Fruit fly (Drosophila melanogaster) whole organism, pupa: Measurements from ENCODE around the gene CG14658.

Experiments used
- CG13204 ChIP-seq: fragments of 200-800 bp; sonication (Bioruptor generic); optimal IDR thresholded peaks from 2 replicates; lab custom pipeline; 2018; ENCODE audit warnings: missing biosample characterization, mild to moderate bottlenecking, missing genetic modification characterization, moderate library complexity
- CG17806 ChIP-seq: fragments of 200-800 bp; sonication (Bioruptor generic); optimal IDR thresholded peaks from 2 replicates; lab custom pipeline; 2018; ENCODE audit warnings: missing biosample characterization, mild to moderate bottlenecking, missing genetic modification characterization, moderate library complexity
- D1 ChIP-seq: fragments of 200-800 bp; sonication (Bioruptor generic); optimal IDR thresholded peaks from 2 replicates; lab custom pipeline; 2018; ENCODE audit warnings: missing biosample characterization, mild to moderate bottlenecking, missing genetic modification characterization, moderate library complexity
- Ets98B ChIP-seq: fragments of 200-800 bp; sonication (Bioruptor generic); IDR thresholded peaks from 2 replicates; pipeline ENCODE4 v1.3.6; 2022; ENCODE audit warnings: missing biosample characterization, missing genetic modification characterization
- Pif1A ChIP-seq: fragments of 200-800 bp; sonication (Bioruptor generic); optimal IDR thresholded peaks from 3 replicates; lab custom pipeline; 2016; ENCODE audit warnings: missing biosample characterization, missing genetic modification characterization
- fd96Ca ChIP-seq: fragments of 200-800 bp; sonication (Bioruptor generic); IDR thresholded peaks from 3 replicates; pipeline ENCODE4 v1.3.6; 2022; ENCODE audit warnings: missing biosample characterization, missing genetic modification characterization

- TF ChIP-seq fd96Ca (no peak), Pif1A (GFP tag; lab: Kevin White, UChicago) (no peak), D1 (tag; lab: Kevin White, UChicago) (no peak), CG13204 (GFP tag; lab: Kevin White, UChicago) (no peak), Ets98B (GFP tag; lab: Robert Waterston, UW) (no peak), CG17806 (tag; lab: Kevin White, UChicago) (no peak)
Observed at dm6 chr3R:4864901-4865601, 34.7 kb upstream of the CG14658 start.
